Worm (Caenorhabditis elegans) whole organism, L4 larva: ENCODE data around the gene cest-4.
A peak's percentile ranks its signal among the peaks of the same experiment; 100 is the strongest.

Experiments
- D1046.2 ChIP-seq: fragments of 200-800 bp; sonication (Bioruptor generic); IDR thresholded peaks from 2 replicates; pipeline ENCODE4 v1.3.6; 2022; ENCODE audit warnings: missing genetic modification characterization, missing compliant biosample characterization
- F10B5.3 ChIP-seq: sonication (generic microtip); optimal IDR thresholded peaks from 2 replicates; lab custom pipeline; 2016; ENCODE audit warnings: mild to moderate bottlenecking, missing genetic modification characterization, missing compliant biosample characterization
- F44E2.7 ChIP-seq: fragments of 200-800 bp; sonication (Bioruptor generic); IDR thresholded peaks from 2 replicates; pipeline ENCODE4 v2.1.2; 2022; ENCODE audit warnings: missing genetic modification characterization, missing compliant biosample characterization
- R02D3.7 ChIP-seq: fragments of 150-350 bp; sonication (generic microtip); optimal IDR thresholded peaks from 3 replicates; lab custom pipeline; 2014; ENCODE audit warnings: missing biosample characterization, missing genetic modification characterization
- T20F7.1 ChIP-seq: fragments of 200-800 bp; sonication (Bioruptor generic); optimal IDR thresholded peaks from 2 replicates; lab custom pipeline; 2018; ENCODE audit warnings: mild to moderate bottlenecking, missing genetic modification characterization, missing compliant biosample characterization
- T26A8.4 ChIP-seq: fragments of 200-800 bp; sonication (Bioruptor generic); IDR thresholded peaks from 2 replicates; pipeline ENCODE4 v1.3.6; 2022; ENCODE audit warnings: missing genetic modification characterization, missing compliant biosample characterization
- ZK337.2 ChIP-seq: fragments of 200-800 bp; sonication (Bioruptor generic); IDR thresholded peaks from 2 replicates; pipeline ENCODE4 v1.3.6; 2022; ENCODE audit warnings: missing genetic modification reagents, missing genetic modification characterization, missing compliant biosample characterization
- aly-2 ChIP-seq: sonication (generic microtip); optimal IDR thresholded peaks from 2 replicates; lab custom pipeline; 2018; ENCODE audit warnings: missing biosample characterization, missing genetic modification characterization
- ama-1 ChIP-seq: fragments of 150-350 bp; optimal IDR thresholded peaks from 2 replicates; lab custom pipeline; 2014; ENCODE audit warnings: inconsistent platforms, mixed read lengths
- ceh-20 ChIP-seq: fragments of 200-800 bp; sonication (Bioruptor generic); IDR thresholded peaks from 2 replicates; pipeline ENCODE4 v1.3.6; 2022; ENCODE audit warnings: missing genetic modification reagents, missing genetic modification characterization, missing compliant biosample characterization
- ces-1 ChIP-seq: fragments of 150-350 bp; sonication (generic microtip); optimal IDR thresholded peaks from 4 replicates; lab custom pipeline; 2014; ENCODE audit warnings: missing biosample characterization, missing genetic modification reagents, missing genetic modification characterization
- cey-2 ChIP-seq: sonication (generic microtip); optimal IDR thresholded peaks from 3 replicates; lab custom pipeline; 2017; ENCODE audit warnings: missing genetic modification characterization, mild to moderate bottlenecking, missing compliant biosample characterization, antibody characterized with exemption, borderline replicate concordance; ENCODE audit not compliant: insufficient read depth
- ctbp-1 ChIP-seq: fragments of 200-800 bp; sonication (Bioruptor generic); IDR thresholded peaks from 2 replicates; pipeline ENCODE4 v1.3.6; 2022; ENCODE audit warnings: missing genetic modification reagents, missing genetic modification characterization, missing compliant biosample characterization
- daf-16 ChIP-seq, 3 experiments: sonication (generic microtip); optimal IDR thresholded peaks; 2 replicates each; lab custom pipeline; 2016 to 2017; ENCODE audit warnings: missing genetic modification characterization in 3 of 3, missing genetic modification reagents in 3 of 3, mild to moderate bottlenecking in 2 of 3, missing compliant biosample characterization in 2 of 3, missing biosample characterization in 1 of 3, moderate library complexity in 1 of 3
- daf-19 ChIP-seq: fragments of 200-800 bp; sonication (Bioruptor generic); conservative IDR thresholded peaks from 2 replicates; pipeline ENCODE4 v1.3.6; 2022; ENCODE audit warnings: missing genetic modification characterization, missing compliant biosample characterization
- daf-8 ChIP-seq: fragments of 200-800 bp; sonication (Bioruptor generic); IDR thresholded peaks from 2 replicates; pipeline ENCODE4 v1.3.6; 2022; ENCODE audit warnings: missing genetic modification characterization, missing compliant biosample characterization
- dpl-1 ChIP-seq: fragments of 150-350 bp; optimal IDR thresholded peaks from 2 replicates; lab custom pipeline; 2014; ENCODE audit warnings: missing biosample characterization, missing genetic modification reagents, missing genetic modification characterization
- duxl-1 ChIP-seq: sonication (generic microtip); optimal IDR thresholded peaks from 2 replicates; lab custom pipeline; 2016; ENCODE audit warnings: mild to moderate bottlenecking, missing genetic modification characterization, moderate library complexity, missing compliant biosample characterization; ENCODE audit not compliant: poor library complexity
- fkh-10 ChIP-seq: fragments of 150-350 bp; optimal IDR thresholded peaks from 2 replicates; lab custom pipeline; 2014; ENCODE audit warnings: missing biosample characterization, missing genetic modification reagents, missing genetic modification characterization
- gei-8 ChIP-seq: fragments of 200-800 bp; sonication (Bioruptor generic); optimal IDR thresholded peaks from 2 replicates; lab custom pipeline; 2018; ENCODE audit warnings: mild to moderate bottlenecking, missing genetic modification characterization, missing compliant biosample characterization
- hlh-11 ChIP-seq: fragments of 200-800 bp; sonication (Bioruptor generic); optimal IDR thresholded peaks from 2 replicates; lab custom pipeline; 2018; ENCODE audit warnings: mild to moderate bottlenecking, missing genetic modification characterization, missing compliant biosample characterization
- jun-1 ChIP-seq: fragments of 150-350 bp; optimal IDR thresholded peaks from 2 replicates; lab custom pipeline; 2014; ENCODE audit warnings: missing biosample characterization, missing genetic modification reagents, missing genetic modification characterization
- lin-13 ChIP-seq: fragments of 150-350 bp; optimal IDR thresholded peaks from 2 replicates; lab custom pipeline; 2014; ENCODE audit warnings: missing biosample characterization, missing genetic modification reagents, missing genetic modification characterization
- lin-15B ChIP-seq: fragments of 150-350 bp; sonication (generic microtip); optimal IDR thresholded peaks from 3 replicates; lab custom pipeline; 2014; ENCODE audit warnings: missing biosample characterization, missing genetic modification characterization
- lin-29 ChIP-seq: fragments of 200-800 bp; sonication (Bioruptor generic); IDR thresholded peaks from 2 replicates; pipeline ENCODE4 v1.3.6; 2022; ENCODE audit warnings: missing genetic modification reagents, missing genetic modification characterization, missing compliant biosample characterization
- lin-38 ChIP-seq: fragments of 200-800 bp; sonication (Bioruptor generic); IDR thresholded peaks from 2 replicates; pipeline ENCODE4 v1.3.6; 2022; ENCODE audit warnings: missing genetic modification reagents, missing genetic modification characterization, missing compliant biosample characterization
- lin-39 ChIP-seq: fragments of 150-350 bp; optimal IDR thresholded peaks from 2 replicates; lab custom pipeline; 2014; ENCODE audit warnings: missing biosample characterization, missing genetic modification reagents, missing genetic modification characterization
- lir-3 ChIP-seq: sonication (generic microtip); optimal IDR thresholded peaks from 2 replicates; lab custom pipeline; 2016; ENCODE audit warnings: mild to moderate bottlenecking, missing genetic modification characterization, missing compliant biosample characterization
- mdl-1 ChIP-seq, 2 experiments: fragments of 150-350 bp in 1 of 2; sonication (generic microtip) in 1 of 2; optimal IDR thresholded peaks; 2 replicates each; lab custom pipeline; 2014 to 2017; ENCODE audit warnings: missing biosample characterization in 2 of 2, missing genetic modification characterization in 2 of 2
- mdt-29 ChIP-seq: fragments of 200-800 bp; sonication (Bioruptor generic); IDR thresholded peaks from 2 replicates; pipeline ENCODE4 v1.3.6; 2022; ENCODE audit warnings: missing genetic modification reagents, missing genetic modification characterization, missing compliant biosample characterization
- mes-2 ChIP-seq: sonication (generic microtip); optimal IDR thresholded peaks from 2 replicates; lab custom pipeline; 2016; ENCODE audit warnings: missing genotype, mild to moderate bottlenecking, missing genetic modification characterization, missing compliant biosample characterization; ENCODE audit not compliant: poor library complexity, severe bottlenecking
- mxl-3 ChIP-seq: fragments of 200-800 bp; sonication (Bioruptor generic); optimal IDR thresholded peaks from 2 replicates; lab custom pipeline; 2018; ENCODE audit warnings: mild to moderate bottlenecking, missing genetic modification characterization, missing compliant biosample characterization
- nhr-102 ChIP-seq: sonication (generic microtip); optimal IDR thresholded peaks from 2 replicates; lab custom pipeline; 2016; ENCODE audit warnings: mild to moderate bottlenecking, missing genetic modification characterization, moderate library complexity, missing compliant biosample characterization
- nhr-11 ChIP-seq: fragments of 150-350 bp; optimal IDR thresholded peaks from 2 replicates; lab custom pipeline; 2014; ENCODE audit warnings: missing biosample characterization, missing genetic modification characterization
- nhr-237 ChIP-seq: sonication (generic microtip); optimal IDR thresholded peaks from 2 replicates; lab custom pipeline; 2017; ENCODE audit warnings: missing biosample characterization, missing genetic modification characterization
- nhr-25 ChIP-seq: sonication (generic microtip); optimal IDR thresholded peaks from 2 replicates; lab custom pipeline; 2017; ENCODE audit warnings: missing genetic modification characterization, mild to moderate bottlenecking, missing compliant biosample characterization, antibody characterized with exemption, moderate library complexity, borderline replicate concordance; ENCODE audit not compliant: insufficient read depth
- nhr-41 ChIP-seq: fragments of 200-800 bp; sonication (Bioruptor generic); IDR thresholded peaks from 2 replicates; pipeline ENCODE4 v1.3.6; 2022; ENCODE audit warnings: missing genetic modification reagents, missing genetic modification characterization, missing compliant biosample characterization
- nhr-6 ChIP-seq: fragments of 150-350 bp; optimal IDR thresholded peaks from 2 replicates; lab custom pipeline; 2014; ENCODE audit warnings: missing biosample characterization, missing genetic modification characterization
- nhr-77 ChIP-seq: fragments of 150-350 bp; optimal IDR thresholded peaks from 2 replicates; lab custom pipeline; 2014; ENCODE audit warnings: missing biosample characterization, missing genetic modification characterization
- pha-4 ChIP-seq, 2 experiments: fragments of 150-350 bp in 1 of 2; fragments of 200-800 bp in 1 of 2; sonication (Bioruptor generic) in 1 of 2; IDR thresholded peaks in 1 of 2; optimal IDR thresholded peaks in 1 of 2; 2 replicates each; pipeline versions ENCODE4 v1.3.6 to Lab custom; 2014 to 2022; ENCODE audit warnings: missing genetic modification characterization in 2 of 2, missing genetic modification reagents in 2 of 2, missing biosample characterization in 1 of 2, missing compliant biosample characterization in 1 of 2
- sdz-12 ChIP-seq: fragments of 200-800 bp; sonication (Bioruptor generic); optimal IDR thresholded peaks from 2 replicates; lab custom pipeline; 2018; ENCODE audit warnings: mild to moderate bottlenecking, missing genetic modification characterization, missing compliant biosample characterization
- set-16 ChIP-seq: fragments of 200-800 bp; sonication (Bioruptor generic); IDR thresholded peaks from 2 replicates; pipeline ENCODE4 v1.3.6; 2022; ENCODE audit warnings: missing genetic modification reagents, missing genetic modification characterization, missing compliant biosample characterization
- skn-1 ChIP-seq: fragments of 150-350 bp; optimal IDR thresholded peaks from 2 replicates; lab custom pipeline; 2014; ENCODE audit warnings: missing biosample characterization, missing genetic modification characterization
- snpc-1.2 ChIP-seq: fragments of 200-800 bp; sonication (Bioruptor generic); IDR thresholded peaks from 2 replicates; pipeline ENCODE4 v1.3.6; 2022; ENCODE audit warnings: missing genetic modification reagents, missing genetic modification characterization, missing compliant biosample characterization
- spr-1 ChIP-seq: sonication (generic microtip); optimal IDR thresholded peaks from 2 replicates; lab custom pipeline; 2016; ENCODE audit warnings: mild to moderate bottlenecking, missing genetic modification characterization, missing compliant biosample characterization
- spr-3 ChIP-seq: fragments of 200-800 bp; sonication (Bioruptor generic); optimal IDR thresholded peaks from 2 replicates; lab custom pipeline; 2018; ENCODE audit warnings: mild to moderate bottlenecking, missing genetic modification characterization, missing compliant biosample characterization
- unc-39 ChIP-seq: sonication (generic microtip); optimal IDR thresholded peaks from 2 replicates; lab custom pipeline; 2017; ENCODE audit warnings: missing biosample characterization, missing genetic modification characterization
- unc-62 ChIP-seq, 3 experiments: fragments of 150-350 bp in 1 of 3; sonication (generic microtip); optimal IDR thresholded peaks in 2 of 3; peaks in 1 of 3; 1 replicate in 1 of 3; 2 replicates in 2 of 3; lab custom pipeline; 2014 to 2017; ENCODE audit warnings: missing biosample characterization in 3 of 3, missing genetic modification characterization in 3 of 3, missing genetic modification reagents in 3 of 3, missing genotype in 1 of 3
- zfp-2 ChIP-seq: sonication (generic microtip); optimal IDR thresholded peaks from 2 replicates; lab custom pipeline; 2016; ENCODE audit warnings: mild to moderate bottlenecking, missing genetic modification characterization, missing compliant biosample characterization
- zip-2 ChIP-seq: fragments of 150-350 bp; optimal IDR thresholded peaks from 2 replicates; lab custom pipeline; 2014; ENCODE audit warnings: missing biosample characterization, missing genetic modification characterization

Gene cest-4

ce11 chrIV:6767240-6767639 lies 34.9 kb downstream of the cest-4 start (continued):
- TF ChIP-seq unc-62 (GFP tag; optimal IDR thresholded peaks at IDR 0.05 in 1 of 2; lab: Kevin White, UChicago) (no peak), unc-62 (tag; optimal IDR thresholded peaks at IDR 0.05; lab: Kevin White, UChicago) (no peak), nhr-11 (tag; lab: Kevin White, UChicago) (no peak), daf-19 (GFP tag; lab: Robert Waterston, UW) (no peak), lin-13 (GFP tag; lab: Kevin White, UChicago) (no peak), fkh-10 (peak; percentile 43), F10B5.3 (tag; lab: Kevin White, UChicago) (no peak), duxl-1 (tag; lab: Kevin White, UChicago) (no peak), lin-29 (GFP tag; lab: Robert Waterston, UW) (no peak), zfp-2 (no peak), mes-2 (tag; lab: Kevin White, UChicago) (no peak), ceh-20 (GFP tag; lab: Robert Waterston, UW) (no peak), lin-38 (GFP tag; lab: Robert Waterston, UW) (no peak; the same call in 1 of the 2 replicates), jun-1 (tag; lab: Kevin White, UChicago) (no peak), spr-3 (GFP tag; lab: Kevin White, UChicago) (no peak), ctbp-1 (GFP tag; lab: Robert Waterston, UW) (no peak), mdt-29 (GFP tag; lab: Robert Waterston, UW) (no peak), ces-1 (no peak), nhr-102 (no peak), lir-3 (tag; lab: Kevin White, UChicago) (no peak), sdz-12 (GFP tag; lab: Kevin White, UChicago) (no peak), nhr-77 (tag; lab: Kevin White, UChicago) (peak; percentile 49), nhr-25 (tag; lab: Kevin White, UChicago) (no peak), mxl-3 (GFP tag; lab: Kevin White, UChicago) (no peak), D1046.2 (GFP tag; lab: Robert Waterston, UW) (no peak), R02D3.7 (no peak), ZK337.2 (GFP tag; lab: Robert Waterston, UW) (no peak), spr-1 (tag; lab: Kevin White, UChicago) (no peak), mdl-1 (tag; optimal IDR thresholded peaks at IDR 0.05; lab: Kevin White, UChicago) (peak in 1 of 2 experiments; percentile 69), set-16 (GFP tag; lab: Robert Waterston, UW) (no peak), cey-2 (tag; lab: Kevin White, UChicago) (no peak), zip-2 (tag; lab: Kevin White, UChicago) (no peak), pha-4 (GFP tag; IDR thresholded peaks at IDR 0.05; lab: Robert Waterston, UW) (no peak), pha-4 (tag; optimal IDR thresholded peaks at IDR 0.05; lab: Kevin White, UChicago) (no peak), hlh-11 (peak; percentile 70), lin-15B (tag; lab: Kevin White, UChicago) (no peak), T26A8.4 (GFP tag; lab: Robert Waterston, UW) (no peak), daf-8 (GFP tag; lab: Robert Waterston, UW) (no peak), gei-8 (GFP tag; lab: Kevin White, UChicago) (no peak), ama-1 (no peak), nhr-237 (tag; lab: Kevin White, UChicago) (no peak), F44E2.7 (GFP tag; lab: Robert Waterston, UW) (no peak), dpl-1 (peak; percentile 2), daf-16 (GFP tag; optimal IDR thresholded peaks at IDR 0.05; lab: Kevin White, UChicago) (no peak), daf-16 (tag; optimal IDR thresholded peaks at IDR 0.05; lab: Kevin White, UChicago) (peak; percentile 72), nhr-6 (no peak), aly-2 (no peak), snpc-1.2 (no peak), lin-39 (tag; lab: Kevin White, UChicago) (no peak), skn-1 (tag; lab: Kevin White, UChicago) (no peak), nhr-41 (GFP tag; lab: Robert Waterston, UW) (no peak), unc-39 (tag; lab: Kevin White, UChicago) (no peak), T20F7.1 (GFP tag; lab: Kevin White, UChicago) (no peak)
